Worm (Caenorhabditis elegans) whole organism, L1 larva: ENCODE measurements around the gene clec-83.

Experiments used
- ces-1 ChIP-seq: fragments of 150-350 bp; optimal IDR thresholded peaks from 2 replicates; lab custom pipeline; 2014; ENCODE audit warnings: missing biosample characterization, missing genetic modification reagents, missing genetic modification characterization
- lir-3 ChIP-seq: sonication (generic microtip); optimal IDR thresholded peaks from 2 replicates; lab custom pipeline; 2016; ENCODE audit warnings: mild to moderate bottlenecking, missing genetic modification characterization, moderate library complexity, missing compliant biosample characterization; ENCODE audit not compliant: poor library complexity

- TF ChIP-seq ces-1 (GFP tag; lab: Kevin White, UChicago): no peak
- TF ChIP-seq lir-3 (tag; lab: Kevin White, UChicago): no peak
Measured at ce11 chrIV:2888496-2889101, 47.3 kb upstream of the clec-83 start.
